Worm (Caenorhabditis elegans) whole organism, early embryonic: Measurements from ENCODE around the gene srv-5.

Experiments used
- ama-1 ChIP-seq: fragments of 150-350 bp; optimal IDR thresholded peaks from 2 replicates; lab custom pipeline; 2014
- flt-1 ChIP-seq: fragments of 200-800 bp; sonication (Bioruptor generic); IDR thresholded peaks from 2 replicates; pipeline ENCODE4 v1.3.6; 2022; ENCODE audit warnings: missing genetic modification characterization, missing compliant biosample characterization

DNA sequence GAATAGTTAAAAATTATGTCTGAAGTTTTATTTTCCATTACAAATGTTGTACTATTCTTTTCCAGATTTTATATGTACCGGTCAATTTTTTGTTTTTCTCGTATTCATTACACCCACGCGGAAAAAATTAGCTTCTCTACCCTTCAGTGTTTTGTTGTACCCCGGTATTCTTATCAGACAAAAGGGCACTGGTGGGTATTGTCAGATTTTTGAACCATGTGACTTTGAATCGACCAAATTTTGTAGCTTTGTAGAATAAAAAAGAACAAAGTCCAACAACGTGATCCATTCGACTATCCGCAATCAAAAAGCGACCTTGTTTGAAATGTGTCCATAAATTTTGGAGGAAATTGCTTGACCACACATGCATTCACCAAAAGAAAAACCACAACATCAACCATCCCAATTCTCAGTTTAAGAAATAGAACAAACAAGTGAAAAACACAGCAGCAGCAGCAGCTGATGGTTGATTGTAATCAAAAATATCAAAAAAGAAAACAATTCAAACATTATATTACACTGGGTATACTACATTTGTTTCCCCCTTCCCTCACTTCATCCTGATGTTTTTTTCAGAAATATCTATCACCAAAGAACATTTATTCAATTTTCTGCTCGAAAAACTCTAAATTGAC, 7.5 kb upstream of the srv-5 start:
- TF ChIP-seq ama-1 = no peak
- no peak for TF ChIP-seq flt-1 (GFP tag; lab: Robert Waterston, UW)
